Fruit fly (Drosophila melanogaster) whole organism, embryonic: ENCODE results near the gene CG11560.
A peak's percentile ranks its signal among the peaks of the same experiment; 100 is the strongest.

Experiments used
- ATbp ChIP-seq: fragments of 200-800 bp; sonication (Bioruptor generic); optimal IDR thresholded peaks from 2 replicates; lab custom pipeline; 2017; ENCODE audit warnings: missing biosample characterization, mild to moderate bottlenecking, missing genetic modification characterization, missing genetic modification reagents
- Antp ChIP-seq: fragments of 200-800 bp; sonication (Bioruptor generic); optimal IDR thresholded peaks from 3 replicates; lab custom pipeline; 2016; ENCODE audit warnings: missing biosample characterization, missing genetic modification characterization
- Bdp1 ChIP-seq: fragments of 200-800 bp; sonication (Bioruptor generic); optimal IDR thresholded peaks from 3 replicates; lab custom pipeline; 2016; ENCODE audit warnings: missing biosample characterization, missing genetic modification characterization
- CG10462 ChIP-seq: fragments of 200-800 bp; sonication (Bioruptor generic); optimal IDR thresholded peaks from 2 replicates; lab custom pipeline; 2016; ENCODE audit warnings: missing biosample characterization, missing genetic modification characterization
- CG11723 ChIP-seq: fragments of 200-800 bp; sonication (Bioruptor generic); optimal IDR thresholded peaks from 2 replicates; lab custom pipeline; 2017; ENCODE audit warnings: missing biosample characterization, mild to moderate bottlenecking, missing genetic modification characterization
- CG12659 ChIP-seq: fragments of 200-800 bp; sonication (Bioruptor generic); optimal IDR thresholded peaks from 3 replicates; lab custom pipeline; 2017; ENCODE audit warnings: mild to moderate bottlenecking, missing biosample characterization, missing genetic modification reagents, missing genetic modification characterization
- CG15479 ChIP-seq: fragments of 200-800 bp; sonication (Bioruptor generic); optimal IDR thresholded peaks from 3 replicates; lab custom pipeline; 2019; ENCODE audit warnings: missing biosample characterization, mild to moderate bottlenecking, missing genetic modification characterization, moderate library complexity
- CG17802 ChIP-seq: fragments of 200-800 bp; sonication (Bioruptor generic); optimal IDR thresholded peaks from 2 replicates; lab custom pipeline; 2018; ENCODE audit warnings: missing biosample characterization, mild to moderate bottlenecking, missing genetic modification characterization, moderate library complexity
- CG17912 ChIP-seq: fragments of 200-800 bp; sonication (Bioruptor generic); optimal IDR thresholded peaks from 2 replicates; lab custom pipeline; 2018; ENCODE audit warnings: missing biosample characterization, mild to moderate bottlenecking, missing genetic modification characterization
- CG18476 ChIP-seq: fragments of 200-800 bp; sonication (Bioruptor generic); optimal IDR thresholded peaks from 2 replicates; lab custom pipeline; 2016; ENCODE audit warnings: missing biosample characterization, mild to moderate bottlenecking, missing genetic modification characterization
- CG18599 ChIP-seq: fragments of 200-800 bp; sonication (Bioruptor generic); optimal IDR thresholded peaks from 3 replicates; lab custom pipeline; 2017; ENCODE audit warnings: missing biosample characterization, missing genetic modification characterization, mild to moderate bottlenecking, moderate library complexity, missing genetic modification reagents
- CG3995 ChIP-seq: fragments of 200-800 bp; sonication (Bioruptor generic); optimal IDR thresholded peaks from 3 replicates; lab custom pipeline; 2016; ENCODE audit warnings: missing biosample characterization, missing genetic modification characterization
- CG4328 ChIP-seq: fragments of 200-800 bp; sonication (Bioruptor generic); optimal IDR thresholded peaks from 3 replicates; lab custom pipeline; 2017; ENCODE audit warnings: missing biosample characterization, missing genetic modification reagents, missing genetic modification characterization
- CG5953 ChIP-seq: fragments of 200-800 bp; sonication (Bioruptor generic); IDR thresholded peaks from 2 replicates; pipeline ENCODE4 v1.3.6; 2022; ENCODE audit warnings: missing biosample characterization, missing genetic modification characterization
- CG6272 ChIP-seq: fragments of 200-800 bp; sonication (Bioruptor generic); IDR thresholded peaks from 2 replicates; pipeline ENCODE4 v1.3.6; 2022; ENCODE audit warnings: missing biosample characterization, missing genetic modification characterization
- CG6654 ChIP-seq: fragments of 200-800 bp; sonication (Bioruptor generic); optimal IDR thresholded peaks from 2 replicates; lab custom pipeline; 2017; ENCODE audit warnings: missing biosample characterization, mild to moderate bottlenecking, missing genetic modification characterization
- CG6689 ChIP-seq: fragments of 200-800 bp; sonication (Bioruptor generic); IDR thresholded peaks from 2 replicates; pipeline ENCODE4 v1.3.6; 2022; ENCODE audit warnings: missing biosample characterization, missing genetic modification characterization
- CG7357 ChIP-seq: fragments of 200-800 bp; sonication (Bioruptor generic); IDR thresholded peaks from 3 replicates; pipeline ENCODE4 v1.3.6; 2022; ENCODE audit warnings: missing biosample characterization, missing genetic modification characterization
- CG7745 ChIP-seq: fragments of 200-800 bp; sonication (Bioruptor generic); optimal IDR thresholded peaks from 2 replicates; lab custom pipeline; 2018; ENCODE audit warnings: missing biosample characterization, mild to moderate bottlenecking, missing genetic modification characterization, moderate library complexity
- CTCF ChIP-seq: fragments of 200-800 bp; sonication (Bioruptor generic); optimal IDR thresholded peaks from 2 replicates; lab custom pipeline; 2017; ENCODE audit warnings: missing biosample characterization, mild to moderate bottlenecking, missing genetic modification characterization, moderate library complexity
- Chrac-16 ChIP-seq: fragments of 200-800 bp; sonication (Bioruptor generic); optimal IDR thresholded peaks from 3 replicates; lab custom pipeline; 2016; ENCODE audit warnings: missing biosample characterization, missing genetic modification characterization
- Doc2 ChIP-seq: fragments of 200-800 bp; sonication (Bioruptor generic); IDR thresholded peaks from 2 replicates; pipeline ENCODE4 v1.3.6; 2022; ENCODE audit warnings: missing biosample characterization, missing genetic modification characterization
- E2f2 ChIP-seq: fragments of 200-800 bp; sonication (Bioruptor generic); IDR thresholded peaks from 2 replicates; pipeline ENCODE4 v1.3.6; 2022; ENCODE audit warnings: missing biosample characterization, missing genetic modification characterization
- Ets97D ChIP-seq: fragments of 200-800 bp; sonication (Bioruptor generic); optimal IDR thresholded peaks from 3 replicates; lab custom pipeline; 2016; ENCODE audit warnings: missing biosample characterization, missing genetic modification characterization
- Fer2 ChIP-seq: fragments of 200-800 bp; sonication (Bioruptor generic); optimal IDR thresholded peaks from 2 replicates; lab custom pipeline; 2018; ENCODE audit warnings: missing biosample characterization, mild to moderate bottlenecking, missing genetic modification characterization, moderate library complexity
- Hr39 ChIP-seq: fragments of >200 bp; optimal IDR thresholded peaks from 2 replicates; lab custom pipeline; 2017
- Hr51 ChIP-seq, 2 experiments: fragments of 200-800 bp; sonication (Bioruptor generic); optimal IDR thresholded peaks; 2 replicates in 1 of 2; 3 replicates in 1 of 2; lab custom pipeline; 2016 to 2018; ENCODE audit warnings: missing biosample characterization in 2 of 2, missing genetic modification characterization in 2 of 2, mild to moderate bottlenecking in 1 of 2, moderate library complexity in 1 of 2
- Meics ChIP-seq: fragments of 200-800 bp; sonication (Bioruptor generic); optimal IDR thresholded peaks from 2 replicates; lab custom pipeline; 2017; ENCODE audit warnings: missing biosample characterization, mild to moderate bottlenecking, missing genetic modification characterization
- Nf-YB ChIP-seq: fragments of 200-800 bp; sonication (Bioruptor generic); optimal IDR thresholded peaks from 3 replicates; lab custom pipeline; 2019; ENCODE audit warnings: missing biosample characterization, mild to moderate bottlenecking, missing genetic modification characterization, moderate library complexity
- Scr ChIP-seq: fragments of 200-800 bp; sonication (Bioruptor generic); IDR thresholded peaks from 2 replicates; pipeline ENCODE4 v1.3.6; 2022; ENCODE audit warnings: missing biosample characterization, missing genetic modification characterization; ENCODE audit not compliant: partially characterized antibody
- Ssrp ChIP-seq: fragments of 200-800 bp; sonication (Bioruptor generic); optimal IDR thresholded peaks from 2 replicates; lab custom pipeline; 2018; ENCODE audit warnings: missing biosample characterization, mild to moderate bottlenecking, missing genetic modification characterization, moderate library complexity
- Vsx1 ChIP-seq: fragments of 200-800 bp; sonication (Bioruptor generic); optimal IDR thresholded peaks from 2 replicates; lab custom pipeline; 2017; ENCODE audit warnings: missing biosample characterization, mild to moderate bottlenecking, missing genetic modification characterization, missing genetic modification reagents
- ab ChIP-seq: fragments of 200-800 bp; sonication (Bioruptor generic); optimal IDR thresholded peaks from 2 replicates; lab custom pipeline; 2016; ENCODE audit warnings: missing biosample characterization, missing genetic modification characterization
- ase ChIP-seq: fragments of 200-800 bp; sonication (Bioruptor generic); IDR thresholded peaks from 3 replicates; pipeline ENCODE4 v1.3.6; 2022; ENCODE audit warnings: missing biosample characterization, missing genetic modification characterization
- bowl ChIP-seq: fragments of 200-800 bp; sonication (Bioruptor generic); IDR thresholded peaks from 2 replicates; pipeline ENCODE4 v1.3.6; 2022; ENCODE audit warnings: missing biosample characterization, missing genetic modification characterization
- chm ChIP-seq: fragments of 200-800 bp; sonication (Bioruptor generic); IDR thresholded peaks from 2 replicates; pipeline ENCODE4 v1.3.6; 2022; ENCODE audit warnings: missing biosample characterization, missing genetic modification characterization
- chn ChIP-seq: fragments of 200-800 bp; sonication (Bioruptor generic); optimal IDR thresholded peaks from 2 replicates; lab custom pipeline; 2016; ENCODE audit warnings: missing biosample characterization, missing genetic modification characterization
- cwo ChIP-seq: fragments of 200-800 bp; sonication (Bioruptor generic); optimal IDR thresholded peaks from 3 replicates; lab custom pipeline; 2017; ENCODE audit warnings: missing biosample characterization, missing genetic modification characterization, mild to moderate bottlenecking, moderate library complexity, missing genetic modification reagents
- dmrt99B ChIP-seq: fragments of 200-800 bp; sonication (Bioruptor generic); optimal IDR thresholded peaks from 2 replicates; lab custom pipeline; 2018; ENCODE audit warnings: missing biosample characterization, mild to moderate bottlenecking, missing genetic modification characterization, moderate library complexity
- fd64A ChIP-seq: fragments of 200-800 bp; sonication (Bioruptor generic); optimal IDR thresholded peaks from 3 replicates; lab custom pipeline; 2018; ENCODE audit warnings: missing biosample characterization, mild to moderate bottlenecking, missing genetic modification characterization
- fru ChIP-seq: fragments of >200 bp; optimal IDR thresholded peaks from 2 replicates; lab custom pipeline; 2017
- ftz-f1 ChIP-seq: fragments of 200-800 bp; sonication (Bioruptor generic); optimal IDR thresholded peaks from 2 replicates; lab custom pipeline; 2016; ENCODE audit warnings: missing biosample characterization, missing genetic modification characterization
- gem ChIP-seq: fragments of 200-800 bp; sonication (Bioruptor generic); optimal IDR thresholded peaks from 2 replicates; lab custom pipeline; 2019; ENCODE audit warnings: missing biosample characterization, mild to moderate bottlenecking, missing genetic modification characterization, moderate library complexity
- ind ChIP-seq: fragments of 200-800 bp; sonication (Bioruptor generic); optimal IDR thresholded peaks from 3 replicates; lab custom pipeline; 2016; ENCODE audit warnings: missing biosample characterization, missing genetic modification characterization
- lbe ChIP-seq: fragments of 200-800 bp; sonication (Bioruptor generic); optimal IDR thresholded peaks from 2 replicates; lab custom pipeline; 2016; ENCODE audit warnings: missing biosample characterization, mild to moderate bottlenecking, missing genetic modification characterization
- mam ChIP-seq: fragments of 200-800 bp; sonication (Bioruptor generic); optimal IDR thresholded peaks from 3 replicates; lab custom pipeline; 2016; ENCODE audit warnings: missing biosample characterization, missing genetic modification characterization
- rib ChIP-seq: fragments of 200-800 bp; sonication (Bioruptor generic); IDR thresholded peaks from 2 replicates; pipeline ENCODE4 v1.3.6; 2022; ENCODE audit warnings: missing biosample characterization, missing genetic modification characterization
- ro ChIP-seq: fragments of 200-800 bp; sonication (Bioruptor generic); IDR thresholded peaks from 2 replicates; pipeline ENCODE4 v1.3.6; 2022; ENCODE audit warnings: missing biosample characterization, missing genetic modification characterization
- scrt ChIP-seq: fragments of 200-800 bp; sonication (Bioruptor generic); optimal IDR thresholded peaks from 2 replicates; lab custom pipeline; 2018; ENCODE audit warnings: missing biosample characterization, mild to moderate bottlenecking, missing genetic modification characterization, moderate library complexity
- ssp ChIP-seq: fragments of 200-800 bp; sonication (Bioruptor generic); IDR thresholded peaks from 2 replicates; pipeline ENCODE4 v1.3.6; 2022; ENCODE audit warnings: missing biosample characterization, missing genetic modification characterization
- toy ChIP-seq: fragments of 200-800 bp; sonication (Bioruptor generic); IDR thresholded peaks from 2 replicates; pipeline ENCODE4 v1.3.6; 2022; ENCODE audit warnings: missing biosample characterization, missing genetic modification characterization
- ttk ChIP-seq: fragments of 200-800 bp; sonication (Bioruptor generic); IDR thresholded peaks from 2 replicates; pipeline ENCODE4 v2.1.2; 2022; ENCODE audit warnings: missing biosample characterization, missing genetic modification characterization
- twi ChIP-seq: fragments of 200-800 bp; optimal IDR thresholded peaks from 2 replicates; lab custom pipeline; 2019; ENCODE audit warnings: missing biosample characterization, mild to moderate bottlenecking, missing genetic modification characterization, moderate library complexity

The CG11560 gene

dm6 chr3L:12136630-12137029, 16.8 kb downstream of the CG11560 start, which contains the start of the genes CG5645 and Atg12 (continued):
- TF ChIP-seq bowl (GFP tag; lab: Robert Waterston, UW) (no peak), ssp (GFP tag; lab: Robert Waterston, UW) (peak; percentile 55), lbe (GFP tag; lab: Kevin White, UChicago) (peak; percentile 33), ttk (GFP tag; lab: Robert Waterston, UW) (0 out of 2 replicates have a peak, but pooled peaks have one; percentile 10), ftz-f1 (GFP tag; lab: Kevin White, UChicago) (no peak), CG18476 (GFP tag; lab: Kevin White, UChicago) (peak; percentile 61), CTCF (GFP tag; lab: Kevin White, UChicago) (no peak), Hr39 (lab: Kevin White, UChicago) (no peak), CG10462 (GFP tag; lab: Kevin White, UChicago) (peak; percentile 37), Nf-YB (no peak), CG6689 (peak; percentile 34; the same call in 1 of the 2 replicates), CG11723 (GFP tag; lab: Kevin White, UChicago) (no peak), CG18599 (GFP tag; lab: Kevin White, UChicago) (peak; percentile 70), CG7357 (GFP tag; lab: Robert Waterston, UW) (no peak), fd64A (GFP tag; lab: Kevin White, UChicago) (no peak), Ssrp (no peak), Antp (GFP tag; lab: Kevin White, UChicago) (no peak), twi (tag; lab: Kevin White, UChicago) (no peak), cwo (GFP tag; lab: Kevin White, UChicago) (peak; percentile 66), ab (GFP tag; lab: Kevin White, UChicago) (no peak), CG3995 (peak; percentile 81), Doc2 (GFP tag; lab: Robert Waterston, UW) (no peak), chn (no peak), CG5953 (GFP tag; lab: Robert Waterston, UW) (no peak), gem (tag; lab: Kevin White, UChicago) (peak; percentile 84), ro (no peak), ase (peak; percentile 47; the same call in 2 of the 3 replicates), Fer2 (tag; lab: Kevin White, UChicago) (no peak), Meics (GFP tag; lab: Kevin White, UChicago) (peak; percentile 58), CG17912 (GFP tag; lab: Kevin White, UChicago) (no peak), CG12659 (GFP tag; lab: Kevin White, UChicago) (peak; percentile 60), CG6272 (GFP tag; lab: Robert Waterston, UW) (no peak), CG17802 (no peak), scrt (GFP tag; lab: Kevin White, UChicago) (no peak), Hr51 (GFP tag; optimal IDR thresholded peaks at IDR 0.05; lab: Kevin White, UChicago) (peak in 1 of 2 experiments; percentile 39), Vsx1 (peak; percentile 97), CG15479 (no peak), fru (lab: Kevin White, UChicago) (no peak), CG7745 (tag; lab: Kevin White, UChicago) (no peak), ind (GFP tag; lab: Kevin White, UChicago) (peak; percentile 58), Bdp1 (GFP tag; lab: Kevin White, UChicago) (no peak), E2f2 (GFP tag; lab: Robert Waterston, UW) (peak; percentile 41; the same call in 1 of the 2 replicates), chm (no peak), Scr (peak; percentile 89), dmrt99B (tag; lab: Kevin White, UChicago) (peak; percentile 51), ATbp (GFP tag; lab: Kevin White, UChicago) (peak; percentile 49), CG4328 (peak; percentile 49), toy (GFP tag; lab: Robert Waterston, UW) (no peak), CG6654 (GFP tag; lab: Kevin White, UChicago) (no peak), rib (no peak), Chrac-16 (GFP tag; lab: Kevin White, UChicago) (peak; percentile 45), mam (GFP tag; lab: Kevin White, UChicago) (no peak), Ets97D (GFP tag; lab: Kevin White, UChicago) (peak; percentile 2)
